Worm (Caenorhabditis elegans) whole organism, mixed stage, embryonic: ENCODE data around the gene pcdr-1.

Source experiments
- bed-3 ChIP-seq: fragments of 200-800 bp; sonication (Bioruptor generic); optimal IDR thresholded peaks from 3 replicates; lab custom pipeline; 2018; ENCODE audit warnings: mild to moderate bottlenecking, missing genetic modification characterization, moderate library complexity, missing compliant biosample characterization
- ceh-83 ChIP-seq: fragments of 200-800 bp; sonication (Bioruptor generic); optimal IDR thresholded peaks from 2 replicates; lab custom pipeline; 2018; ENCODE audit warnings: mild to moderate bottlenecking, missing genetic modification characterization, missing compliant biosample characterization
- drap-1 ChIP-seq: fragments of 200-800 bp; sonication (Bioruptor generic); optimal IDR thresholded peaks from 3 replicates; lab custom pipeline; 2018; ENCODE audit warnings: mild to moderate bottlenecking, missing genetic modification characterization, missing compliant biosample characterization
- elt-1 ChIP-seq: sonication (generic microtip); optimal IDR thresholded peaks from 2 replicates; lab custom pipeline; 2017; ENCODE audit warnings: missing genetic modification characterization, mild to moderate bottlenecking, missing compliant biosample characterization, antibody characterized with exemption, moderate library complexity, borderline replicate concordance; ENCODE audit not compliant: insufficient read depth
- ham-2 ChIP-seq: fragments of 200-800 bp; sonication (Bioruptor generic); optimal IDR thresholded peaks from 2 replicates; lab custom pipeline; 2018; ENCODE audit warnings: mild to moderate bottlenecking, missing genetic modification characterization, missing compliant biosample characterization
- lsy-2 ChIP-seq: fragments of 150-350 bp; optimal IDR thresholded peaks from 2 replicates; lab custom pipeline; 2014; ENCODE audit warnings: missing biosample characterization, missing genetic modification characterization
- nhr-2 ChIP-seq: fragments of 150-350 bp; optimal IDR thresholded peaks from 2 replicates; lab custom pipeline; 2014; ENCODE audit warnings: missing biosample characterization, missing genetic modification characterization
- nhr-76 ChIP-seq: sonication (generic microtip); optimal IDR thresholded peaks from 2 replicates; lab custom pipeline; 2017; ENCODE audit warnings: missing biosample characterization, missing genetic modification characterization
- pha-4 ChIP-seq: fragments of 150-350 bp; optimal IDR thresholded peaks from 2 replicates; lab custom pipeline; 2018; ENCODE audit warnings: missing biosample characterization, missing genetic modification reagents, missing genetic modification characterization
- sptf-1 ChIP-seq: sonication (generic microtip); optimal IDR thresholded peaks from 2 replicates; lab custom pipeline; 2017; ENCODE audit warnings: mild to moderate bottlenecking, missing genetic modification characterization, moderate library complexity, missing compliant biosample characterization
- tbx-8 ChIP-seq: fragments of 200-800 bp; sonication (Bioruptor generic); optimal IDR thresholded peaks from 2 replicates; lab custom pipeline; 2018; ENCODE audit warnings: mild to moderate bottlenecking, missing genetic modification characterization, moderate library complexity, missing compliant biosample characterization
- zip-8 ChIP-seq: fragments of 150-350 bp; optimal IDR thresholded peaks from 2 replicates; lab custom pipeline; 2014; ENCODE audit warnings: missing biosample characterization, missing genetic modification characterization

Gene pcdr-1

DNA sequence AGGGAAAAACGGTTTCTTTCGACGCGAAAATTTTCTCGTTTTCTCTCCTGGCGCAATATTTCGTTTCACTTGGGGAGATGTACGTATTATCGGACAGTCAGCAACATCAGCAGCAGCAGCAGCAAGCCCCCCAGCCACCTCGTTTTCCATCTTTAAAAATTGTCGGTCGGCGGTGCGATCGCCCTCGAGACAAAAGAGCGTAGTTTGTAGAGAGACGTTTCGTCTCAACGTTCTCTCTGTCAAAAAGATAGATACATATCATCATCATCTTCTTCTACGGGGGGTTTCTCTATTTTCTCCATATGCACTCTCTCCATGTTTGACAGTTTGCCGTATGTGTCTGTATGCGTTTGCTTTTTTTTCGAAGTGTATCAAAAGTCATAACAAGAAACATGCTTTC lies 43.0 kb downstream of the pcdr-1 start:
- TF ChIP-seq tbx-8 (GFP tag; lab: Kevin White, UChicago) (no peak), ham-2 (GFP tag; lab: Kevin White, UChicago) (peak; percentile 13)

DNA sequence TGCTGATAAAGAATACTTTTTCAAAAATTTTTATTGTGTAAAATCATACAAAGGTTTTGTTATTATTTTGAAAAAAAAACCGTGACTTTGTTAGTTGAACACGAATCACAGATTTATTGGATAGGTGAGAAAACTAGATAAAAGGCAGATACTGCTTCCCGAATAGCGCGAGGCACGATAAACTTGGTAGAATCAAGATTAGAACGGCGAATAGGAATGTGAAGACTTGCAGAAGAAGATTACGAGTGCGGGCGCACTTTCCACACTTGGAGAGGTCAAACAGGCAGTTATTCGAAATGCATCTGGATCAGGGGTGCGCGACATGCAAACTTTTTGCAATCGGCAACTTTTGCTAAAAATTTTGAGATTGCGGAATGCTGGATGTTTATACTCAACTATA lies 46.6 kb downstream of the pcdr-1 start:
- TF ChIP-seq nhr-76 = no peak
- TF ChIP-seq elt-1 (tag; lab: Kevin White, UChicago) = peak; percentile 70
- TF ChIP-seq ham-2 (GFP tag; lab: Kevin White, UChicago) = peak; percentile 42
- no peak for TF ChIP-seq drap-1 (GFP tag; lab: Kevin White, UChicago)

DNA sequence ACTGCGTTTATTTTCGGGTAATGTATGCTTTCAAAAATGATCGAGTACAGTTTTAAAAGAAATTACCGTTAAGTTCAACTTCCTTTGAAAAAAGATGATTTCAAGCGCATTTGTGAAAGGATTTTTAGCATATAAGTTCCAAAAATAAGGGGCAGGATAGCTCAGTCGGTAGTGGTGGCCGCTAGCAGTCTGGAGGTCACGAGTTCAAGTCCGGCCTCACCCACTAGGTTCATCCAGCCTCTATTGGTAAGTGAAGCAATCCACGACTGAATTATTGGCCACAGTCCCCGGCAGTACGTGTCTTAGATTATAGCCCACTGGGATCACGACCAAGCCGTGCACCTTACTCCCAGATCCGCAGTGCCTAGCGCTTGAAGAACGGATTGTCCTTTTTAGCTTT lies 50.4 kb downstream of the pcdr-1 start:
- TF ChIP-seq ceh-83 (GFP tag; lab: Kevin White, UChicago) = no peak

DNA sequence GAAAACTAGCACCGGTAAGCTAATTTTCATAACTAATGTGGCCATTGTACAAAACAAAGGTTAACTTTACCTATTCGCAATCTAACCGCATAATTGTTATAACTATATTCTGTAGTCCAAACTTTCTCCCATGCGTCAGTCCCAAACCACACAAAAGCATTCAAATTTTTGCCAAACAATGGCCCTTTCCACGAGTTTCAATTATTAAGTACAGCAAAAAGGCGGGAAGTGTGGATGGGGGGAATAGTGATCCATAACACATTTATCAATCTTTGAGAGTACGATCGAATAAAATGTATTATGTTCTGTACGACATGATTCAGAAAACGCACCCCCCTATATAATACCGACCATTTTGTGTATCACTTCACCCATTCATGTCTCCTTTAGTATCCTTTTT lies 51.8 kb downstream of the pcdr-1 start, which contains the start of gene ZK662.6:
TSS of gene ZK662.6 (plus strand) at position 301 of the 400 bp plus-strand sequence.
- TF ChIP-seq zip-8 (tag; lab: Kevin White, UChicago) = no peak
- TF ChIP-seq sptf-1 (tag; lab: Kevin White, UChicago) = no peak
- no peak for TF ChIP-seq pha-4 (tag; lab: Kevin White, UChicago)
- TF ChIP-seq lsy-2 (tag; lab: Kevin White, UChicago) = no peak
- no peak for TF ChIP-seq bed-3

DNA sequence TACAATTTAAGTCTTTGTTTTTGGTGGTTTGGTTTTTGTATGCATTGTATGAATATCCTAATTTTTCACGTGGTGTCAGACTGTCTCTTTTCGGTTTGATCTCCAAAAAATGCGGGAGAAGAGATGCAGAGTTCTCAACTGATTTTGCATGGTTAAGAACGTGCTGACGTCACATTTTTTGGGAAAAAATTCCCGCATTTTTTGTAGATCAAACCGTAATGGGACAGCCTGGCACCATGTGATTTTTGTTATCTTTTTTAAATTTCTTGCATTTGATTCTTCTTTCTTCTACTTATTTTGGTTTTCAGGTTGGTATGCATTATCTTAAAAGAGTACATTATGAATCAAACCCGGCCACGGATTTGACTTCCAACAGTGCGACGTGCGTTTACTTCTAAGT lies 54.8 kb downstream of the pcdr-1 start, which contains the start of gene ZK662.5:
TSS of gene ZK662.5 (plus strand) at position 301 of the 400 bp plus-strand sequence.
- TF ChIP-seq nhr-2 (no peak), elt-1 (tag; lab: Kevin White, UChicago) (no peak)
